Worm (Caenorhabditis elegans) whole organism, early embryonic: Measurements from ENCODE around the gene ptr-5.

ENCODE experiments used
- B0310.2 ChIP-seq: sonication (generic microtip); optimal IDR thresholded peaks from 2 replicates; lab custom pipeline; 2016; ENCODE audit warnings: mild to moderate bottlenecking, missing genetic modification characterization, missing compliant biosample characterization
- aly-1 ChIP-seq: sonication (generic microtip); optimal IDR thresholded peaks from 2 replicates; lab custom pipeline; 2016; ENCODE audit warnings: missing genetic modification characterization, missing compliant biosample characterization
- ama-1 ChIP-seq: fragments of 150-350 bp; optimal IDR thresholded peaks from 2 replicates; lab custom pipeline; 2014
- ceh-13 ChIP-seq: fragments of 200-800 bp; sonication (Bioruptor generic); optimal IDR thresholded peaks from 2 replicates; lab custom pipeline; 2018; ENCODE audit warnings: mild to moderate bottlenecking, missing genetic modification characterization, missing compliant biosample characterization
- ceh-36 ChIP-seq: sonication (generic microtip); optimal IDR thresholded peaks from 2 replicates; lab custom pipeline; 2016; ENCODE audit warnings: missing genetic modification characterization, inconsistent platforms, missing compliant biosample characterization
- ets-7 ChIP-seq: sonication (generic microtip); optimal IDR thresholded peaks from 2 replicates; lab custom pipeline; 2016; ENCODE audit warnings: missing genotype, missing genetic modification characterization, missing compliant biosample characterization
- flt-1 ChIP-seq: fragments of 200-800 bp; sonication (Bioruptor generic); IDR thresholded peaks from 2 replicates; pipeline ENCODE4 v1.3.6; 2022; ENCODE audit warnings: missing genetic modification characterization, missing compliant biosample characterization
- hmbx-1 ChIP-seq: sonication (generic microtip); optimal IDR thresholded peaks from 2 replicates; lab custom pipeline; 2016; ENCODE audit warnings: mild to moderate bottlenecking, missing genetic modification characterization, missing compliant biosample characterization
- hmg-4 ChIP-seq: fragments of 200-800 bp; sonication (Bioruptor generic); optimal IDR thresholded peaks from 2 replicates; lab custom pipeline; 2018; ENCODE audit warnings: mild to moderate bottlenecking, missing genetic modification characterization, missing compliant biosample characterization
- hnd-1 ChIP-seq: sonication (generic microtip); optimal IDR thresholded peaks from 2 replicates; lab custom pipeline; 2016; ENCODE audit warnings: missing genetic modification characterization, missing compliant biosample characterization
- pes-1 ChIP-seq: fragments of 200-800 bp; sonication (Bioruptor generic); IDR thresholded peaks from 2 replicates; pipeline ENCODE4 v1.3.6; 2022; ENCODE audit warnings: missing genetic modification reagents, missing genetic modification characterization, missing compliant biosample characterization
- scrt-1 ChIP-seq: fragments of 200-800 bp; sonication (Bioruptor generic); IDR thresholded peaks from 2 replicates; pipeline ENCODE4 v1.3.6; 2022; ENCODE audit warnings: missing genetic modification characterization, missing compliant biosample characterization
- tbx-11 ChIP-seq: fragments of 200-800 bp; sonication (Bioruptor generic); IDR thresholded peaks from 2 replicates; pipeline ENCODE4 v1.3.6; 2022; ENCODE audit warnings: missing genetic modification characterization, missing compliant biosample characterization
- tbx-37 ChIP-seq: fragments of 200-800 bp; sonication (Bioruptor generic); conservative IDR thresholded peaks from 2 replicates; pipeline ENCODE4 v1.3.6; 2022; ENCODE audit warnings: missing genetic modification reagents, missing genetic modification characterization, missing compliant biosample characterization
- tra-4 ChIP-seq: sonication (generic microtip); optimal IDR thresholded peaks from 2 replicates; lab custom pipeline; 2017; ENCODE audit warnings: missing genetic modification characterization, missing compliant biosample characterization

Gene ptr-5

DNA sequence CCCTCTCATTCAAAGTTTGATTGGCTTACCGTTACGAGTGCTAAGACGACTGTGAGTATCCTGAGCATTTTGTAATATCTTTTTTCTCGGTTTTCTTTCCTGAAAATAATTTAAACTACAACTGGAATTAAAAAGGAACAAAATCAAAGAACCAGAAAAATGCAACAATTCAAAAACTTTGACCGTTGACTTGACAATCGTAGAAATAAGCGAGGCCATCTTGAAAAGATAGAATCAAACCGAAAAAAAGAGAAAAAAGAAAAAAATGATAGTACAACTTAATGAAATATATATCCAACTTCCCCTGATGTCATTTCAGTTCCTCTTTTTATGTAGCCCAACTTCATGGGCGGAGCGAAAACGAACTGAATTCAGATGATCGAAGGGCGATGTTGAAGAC lies 56.1 kb downstream of the ptr-5 start, which contains the start of gene F10D7.3:
TSS of gene F10D7.3 (minus strand) at position 101 of the 400 bp plus-strand sequence.
- TF ChIP-seq B0310.2 = no peak
- no peak for TF ChIP-seq tbx-11
- no peak for TF ChIP-seq scrt-1 (GFP tag; lab: Robert Waterston, UW)
- TF ChIP-seq hnd-1 (tag; lab: Kevin White, UChicago) = no peak
- no peak for TF ChIP-seq aly-1
- no peak for TF ChIP-seq ets-7 (tag; lab: Kevin White, UChicago)
- no peak for TF ChIP-seq flt-1 (GFP tag; lab: Robert Waterston, UW)
- no peak for TF ChIP-seq ceh-36 (tag; lab: Kevin White, UChicago)
- TF ChIP-seq tbx-37 (GFP tag; lab: Robert Waterston, UW) = no peak
- TF ChIP-seq pes-1 (GFP tag; lab: Robert Waterston, UW) = no peak
- no peak for TF ChIP-seq ama-1 (lab: Kevin White, UChicago)
- TF ChIP-seq hmg-4 (GFP tag; lab: Kevin White, UChicago) = no peak
- TF ChIP-seq tra-4 (tag; lab: Kevin White, UChicago) = no peak
- TF ChIP-seq ceh-13 = no peak

DNA sequence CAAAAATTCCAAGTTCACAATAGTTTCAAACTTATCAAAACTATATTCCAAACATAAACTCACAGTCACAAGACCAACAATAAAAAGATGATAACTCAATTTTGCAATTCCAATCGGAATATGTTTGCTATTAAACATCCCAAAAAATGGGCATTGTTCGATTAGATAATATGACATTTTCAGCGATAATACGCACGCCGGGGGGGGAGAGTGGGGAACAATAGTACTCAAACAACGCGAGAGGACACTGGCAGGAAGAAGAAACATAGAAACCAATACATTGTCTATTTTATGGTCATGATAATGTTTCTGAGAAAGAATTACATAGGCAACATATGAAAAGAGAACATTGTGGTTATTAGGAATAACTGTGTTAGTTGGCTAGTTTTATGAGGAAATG lies 57.5 kb downstream of the ptr-5 start:
- TF ChIP-seq scrt-1 (GFP tag; lab: Robert Waterston, UW) = no peak
- TF ChIP-seq ets-7 (tag; lab: Kevin White, UChicago) = no peak
- no peak for TF ChIP-seq tbx-11
- no peak for TF ChIP-seq ceh-36 (tag; lab: Kevin White, UChicago)
- no peak for TF ChIP-seq tra-4 (tag; lab: Kevin White, UChicago)
- TF ChIP-seq hmbx-1 (tag; lab: Kevin White, UChicago) = no peak
- TF ChIP-seq tbx-37 (GFP tag; lab: Robert Waterston, UW) = no peak
- no peak for TF ChIP-seq aly-1
